Fruit fly (Drosophila melanogaster): ENCODE measurements around the gene shep.
A peak's percentile ranks its signal among the peaks of the same experiment; 100 is the strongest.

The shep gene

DNA sequence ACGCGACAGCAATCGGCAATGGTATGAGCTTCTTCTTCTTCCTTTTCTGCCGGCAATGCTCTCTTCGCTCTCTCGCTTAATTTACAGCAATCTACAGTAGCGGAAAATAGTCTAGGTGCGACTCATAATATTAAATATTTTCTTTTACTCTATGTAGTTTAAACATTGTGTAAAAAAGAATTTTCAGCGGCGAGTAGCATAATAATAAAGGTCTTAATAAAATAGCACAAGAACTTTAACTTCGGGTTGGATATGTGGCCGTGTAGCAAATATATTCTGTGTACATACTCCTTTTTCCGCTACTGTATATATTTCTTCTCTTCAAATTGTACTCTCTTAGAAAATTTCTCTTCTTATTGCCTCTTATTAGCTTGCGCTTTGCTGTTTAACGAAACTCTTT, at the start of gene shep (continued):
- TF ChIP-seq CrebB (tag; optimal IDR thresholded peaks at IDR 0.05), result peak; percentile 80
- peak; percentile 89 for TF ChIP-seq Sox102F (GFP tag; optimal IDR thresholded peaks at IDR 0.05)
- TF ChIP-seq CG6854 (GFP tag; optimal IDR thresholded peaks at IDR 0.05), result peak; percentile 79
- peak; percentile 90 for TF ChIP-seq CG17385 (GFP tag; optimal IDR thresholded peaks at IDR 0.05)
- peak; percentile 88 for TF ChIP-seq NfI (GFP tag; optimal IDR thresholded peaks at IDR 0.05)
- no peak for TF ChIP-seq Opbp (GFP tag; IDR thresholded peaks at IDR 0.05; ENCODE audit: partially characterized antibody)
- peak; percentile 88 for TF ChIP-seq Awh (GFP tag; IDR thresholded peaks at IDR 0.05)
- TF ChIP-seq C15 (GFP tag; IDR thresholded peaks at IDR 0.05), result peak; percentile 60; the same call in 1 of the 3 replicates
- peak; percentile 59 for TF ChIP-seq CG3065 (GFP tag; optimal IDR thresholded peaks at IDR 0.05)
- TF ChIP-seq dati (GFP tag; IDR thresholded peaks at IDR 0.05), result peak; percentile 83
- TF ChIP-seq lmd (GFP tag; IDR thresholded peaks at IDR 0.05), result peak; percentile 93
- peak; percentile 88 for TF ChIP-seq Max (GFP tag; optimal IDR thresholded peaks at IDR 0.05)
- TF ChIP-seq salm (tag; optimal IDR thresholded peaks at IDR 0.05), result peak; percentile 79
- no peak for TF ChIP-seq HmgD (GFP tag; optimal IDR thresholded peaks at IDR 0.05)
- peak; percentile 86 for TF ChIP-seq CG13775 (GFP tag; optimal IDR thresholded peaks at IDR 0.05)
- peak; percentile 87 for TF ChIP-seq tin (GFP tag; optimal IDR thresholded peaks at IDR 0.05)
- TF ChIP-seq gcm2 (GFP tag; optimal IDR thresholded peaks at IDR 0.05), result peak; percentile 73
- peak; percentile 46; the same call in 1 of the 2 replicates for TF ChIP-seq gsb (GFP tag; IDR thresholded peaks at IDR 0.05)
- peak; percentile 20; the same call in 1 of the 3 replicates for TF ChIP-seq Doc3 (GFP tag; IDR thresholded peaks at IDR 0.05; ENCODE audit: partially characterized antibody)
- peak; percentile 89 for TF ChIP-seq CG17359 (tag; optimal IDR thresholded peaks at IDR 0.05)
- no peak for TF ChIP-seq Tbp (GFP tag; optimal IDR thresholded peaks at IDR 0.05)
- TF ChIP-seq CG11504 (tag; optimal IDR thresholded peaks at IDR 0.05), result peak; percentile 92
- TF ChIP-seq Ada2b (GFP tag; IDR thresholded peaks at IDR 0.05), result peak; percentile 85
- peak; percentile 87 for TF ChIP-seq CG14050 (GFP tag; IDR thresholded peaks at IDR 0.05)
- peak in 1 of 2 experiments; percentile 89 for TF ChIP-seq eve (GFP tag; optimal IDR thresholded peaks at IDR 0.05)
- peak; percentile 78 for TF ChIP-seq NFAT (GFP tag; IDR thresholded peaks at IDR 0.05)
- TF ChIP-seq run (tag; optimal IDR thresholded peaks at IDR 0.05), result peak; percentile 83
- TF ChIP-seq CG12391 (tag; optimal IDR thresholded peaks at IDR 0.05), result peak; percentile 90
- peak; percentile 90 for TF ChIP-seq trem (tag; optimal IDR thresholded peaks at IDR 0.05)
- TF ChIP-seq CG11085 (GFP tag; IDR thresholded peaks at IDR 0.05), result peak; percentile 63
- no peak for TF ChIP-seq pfk (GFP tag; optimal IDR thresholded peaks at IDR 0.05)
- TF ChIP-seq unc-4 (GFP tag; IDR thresholded peaks at IDR 0.05; ENCODE audit: partially characterized antibody), result no peak
- peak; percentile 74 for TF ChIP-seq cwo (GFP tag; optimal IDR thresholded peaks at IDR 0.05)
- TF ChIP-seq ttk (GFP tag; IDR thresholded peaks at IDR 0.05), result peak; percentile 86
- TF ChIP-seq CG4328 (GFP tag; optimal IDR thresholded peaks at IDR 0.05), result peak; percentile 73
- peak; percentile 55 for TF ChIP-seq CG1792 (GFP tag; optimal IDR thresholded peaks at IDR 0.05)
- no peak for TF ChIP-seq CG4282 (GFP tag; optimal IDR thresholded peaks at IDR 0.05)
- TF ChIP-seq grau (tag; optimal IDR thresholded peaks at IDR 0.05), result peak; percentile 90
- TF ChIP-seq Poxn (GFP tag; IDR thresholded peaks at IDR 0.05), result peak; percentile 59
- TF ChIP-seq odd (GFP tag; optimal IDR thresholded peaks at IDR 0.05), result peak; percentile 86
- peak; percentile 36; the same call in 1 of the 2 replicates for TF ChIP-seq CG10321 (GFP tag; IDR thresholded peaks at IDR 0.05)
- peak; percentile 66; the same call in 2 of the 3 replicates for TF ChIP-seq CG2889 (GFP tag; IDR thresholded peaks at IDR 0.05)
- TF ChIP-seq CG15696 (tag; optimal IDR thresholded peaks at IDR 0.05), result peak; percentile 82
- peak; percentile 81 to 89 for TF ChIP-seq dpn (GFP tag; optimal IDR thresholded peaks at IDR 0.05)
- peak; percentile 55 for TF ChIP-seq CHES-1-like (GFP tag; optimal IDR thresholded peaks at IDR 0.05)
- TF ChIP-seq ro (GFP tag; IDR thresholded peaks at IDR 0.05), result peak; percentile 41; the same call in 1 of the 2 replicates
- peak; percentile 79 for TF ChIP-seq fd3F (GFP tag; optimal IDR thresholded peaks at IDR 0.05)
- TF ChIP-seq Six4 (GFP tag; optimal IDR thresholded peaks at IDR 0.05), result peak; percentile 83
- TF ChIP-seq kah (GFP tag; optimal IDR thresholded peaks at IDR 0.05), result peak; percentile 76
- peak; percentile 71 for TF ChIP-seq shn (GFP tag; optimal IDR thresholded peaks at IDR 0.05)

All from whole organism, embryonic.